Worm (Caenorhabditis elegans): ENCODE data around the gene pfn-2.

Gene pfn-2

DNA sequence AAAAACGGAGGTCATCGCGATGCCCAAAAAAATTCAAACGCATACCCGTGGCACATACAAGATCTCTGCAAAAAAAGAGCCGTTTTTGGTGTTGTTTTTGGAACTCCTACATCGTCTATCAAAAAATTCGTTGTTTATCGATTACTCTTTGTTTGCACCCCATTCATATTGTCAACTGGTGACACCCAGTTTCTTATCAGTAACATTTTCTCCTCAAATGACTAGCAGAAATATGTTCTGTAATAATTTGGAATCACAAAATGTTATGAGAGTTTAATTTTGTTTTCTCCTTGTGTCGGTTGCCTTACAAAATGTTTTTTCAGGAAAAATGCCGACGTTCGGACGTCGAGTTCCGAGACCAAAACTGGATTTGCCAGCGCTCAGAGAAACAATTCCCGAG lies 20.9 kb upstream of the pfn-2 start, which contains the start of gene sek-4:
Gene sek-4 (plus strand): TSS at position 318 of the 400 bp plus-strand sequence.
- TF ChIP-seq aly-1 (tag; optimal IDR thresholded peaks at IDR 0.05) (no peak), hmg-4 (GFP tag; optimal IDR thresholded peaks at IDR 0.05) (no peak), F13C5.2 (tag; optimal IDR thresholded peaks at IDR 0.05) (no peak), tra-4 (tag; optimal IDR thresholded peaks at IDR 0.05) (no peak), sea-1 (GFP tag; conservative IDR thresholded peaks at IDR 0.05) (no peak)

ce11 chrX:5373597-5373996 lies 19.7 kb upstream of the pfn-2 start:
- TF ChIP-seq hmg-4 (GFP tag; optimal IDR thresholded peaks at IDR 0.05) (no peak), tbx-11 (GFP tag; IDR thresholded peaks at IDR 0.05) (no peak), sea-1 (GFP tag; conservative IDR thresholded peaks at IDR 0.05) (no peak), hmbx-1 (tag; optimal IDR thresholded peaks at IDR 0.05) (no peak), tbx-37 (GFP tag; conservative IDR thresholded peaks at IDR 0.05) (no peak), aly-1 (tag; optimal IDR thresholded peaks at IDR 0.05) (no peak), ceh-13 (GFP tag; optimal IDR thresholded peaks at IDR 0.05) (no peak), pes-1 (GFP tag; IDR thresholded peaks at IDR 0.05) (no peak), F13C5.2 (tag; optimal IDR thresholded peaks at IDR 0.05) (no peak)

ce11 chrX:5372638-5373037 lies 18.8 kb upstream of the pfn-2 start, which contains the start of gene F35C8.8:
Gene F35C8.8 (minus strand): TSS chrX:5372639.
- TF ChIP-seq hmg-4 (GFP tag; optimal IDR thresholded peaks at IDR 0.05), result no peak

DNA sequence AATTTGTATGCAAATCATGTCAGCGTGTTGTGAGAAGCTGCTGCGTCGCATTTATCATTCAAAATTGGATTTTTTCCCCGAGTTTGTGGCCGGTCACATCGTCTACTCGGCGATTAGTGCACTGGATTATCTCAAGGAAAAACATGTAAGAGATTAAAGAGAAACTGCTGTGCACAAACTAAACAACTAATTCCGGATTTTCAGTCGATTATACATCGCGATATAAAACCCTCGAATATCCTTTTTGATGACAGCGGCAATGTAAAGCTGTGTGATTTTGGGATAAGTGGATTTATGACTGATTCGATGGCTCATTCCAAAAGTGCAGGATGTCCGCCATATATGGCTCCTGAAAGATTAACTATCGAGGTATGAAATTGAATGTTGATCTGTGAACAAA lies 16.7 kb upstream of the pfn-2 start:
- TF ChIP-seq tbx-11 (GFP tag; IDR thresholded peaks at IDR 0.05) (no peak), ets-7 (tag; optimal IDR thresholded peaks at IDR 0.05) (no peak), ceh-36 (tag; optimal IDR thresholded peaks at IDR 0.05) (no peak), pes-1 (GFP tag; IDR thresholded peaks at IDR 0.05) (no peak), F13C5.2 (tag; optimal IDR thresholded peaks at IDR 0.05) (no peak), ama-1 (optimal IDR thresholded peaks at IDR 0.05) (no peak), tbx-37 (GFP tag; conservative IDR thresholded peaks at IDR 0.05) (no peak), hmg-4 (GFP tag; optimal IDR thresholded peaks at IDR 0.05) (no peak), tra-4 (tag; optimal IDR thresholded peaks at IDR 0.05) (no peak), flt-1 (GFP tag; IDR thresholded peaks at IDR 0.05) (no peak), sea-1 (GFP tag; conservative IDR thresholded peaks at IDR 0.05) (no peak), hnd-1 (tag; optimal IDR thresholded peaks at IDR 0.05) (no peak), scrt-1 (GFP tag; IDR thresholded peaks at IDR 0.05) (no peak), hmbx-1 (tag; optimal IDR thresholded peaks at IDR 0.05) (no peak), B0310.2 (tag; optimal IDR thresholded peaks at IDR 0.05) (no peak)

DNA sequence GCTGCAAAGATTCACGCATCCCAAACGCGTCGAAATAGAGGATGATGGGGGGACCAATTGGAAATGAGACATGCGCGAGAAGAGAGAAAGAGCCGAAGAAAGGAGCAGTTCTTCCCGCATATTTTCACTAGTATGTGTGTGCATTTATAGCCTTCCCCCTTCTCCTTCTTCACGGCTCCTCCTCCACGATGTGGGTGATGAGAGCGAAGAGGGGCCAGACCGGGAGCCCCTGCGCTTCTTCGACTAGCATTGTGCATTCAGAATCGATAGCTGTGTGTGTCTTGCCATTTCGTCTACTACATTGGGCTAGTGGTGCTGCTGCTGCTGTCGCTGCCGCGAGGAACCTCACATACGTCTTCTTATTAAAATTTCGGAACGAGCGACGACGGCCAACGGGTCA lies 14.3 kb upstream of the pfn-2 start, which contains the start of gene jkk-1:
Gene jkk-1 (plus strand): TSS at position 249 of the 400 bp plus-strand sequence.
- TF ChIP-seq ama-1 (optimal IDR thresholded peaks at IDR 0.05) (no peak), ceh-36 (tag; optimal IDR thresholded peaks at IDR 0.05) (no peak), ets-7 (tag; optimal IDR thresholded peaks at IDR 0.05) (no peak), scrt-1 (GFP tag; IDR thresholded peaks at IDR 0.05) (no peak), tra-4 (tag; optimal IDR thresholded peaks at IDR 0.05) (no peak), ceh-13 (GFP tag; optimal IDR thresholded peaks at IDR 0.05) (no peak), hnd-1 (tag; optimal IDR thresholded peaks at IDR 0.05) (no peak), tbx-37 (GFP tag; conservative IDR thresholded peaks at IDR 0.05) (no peak), hmbx-1 (tag; optimal IDR thresholded peaks at IDR 0.05) (no peak)

- TF ChIP-seq sea-1 (GFP tag; conservative IDR thresholded peaks at IDR 0.05) (no peak), tbx-37 (GFP tag; conservative IDR thresholded peaks at IDR 0.05) (no peak), B0310.2 (tag; optimal IDR thresholded peaks at IDR 0.05) (no peak), hmg-4 (GFP tag; optimal IDR thresholded peaks at IDR 0.05) (no peak), tra-4 (tag; optimal IDR thresholded peaks at IDR 0.05) (no peak), ets-7 (tag; optimal IDR thresholded peaks at IDR 0.05) (no peak), aly-1 (tag; optimal IDR thresholded peaks at IDR 0.05) (no peak), hnd-1 (tag; optimal IDR thresholded peaks at IDR 0.05) (no peak), flt-1 (GFP tag; IDR thresholded peaks at IDR 0.05) (no peak), pes-1 (GFP tag; IDR thresholded peaks at IDR 0.05) (no peak), scrt-1 (GFP tag; IDR thresholded peaks at IDR 0.05) (no peak), F13C5.2 (tag; optimal IDR thresholded peaks at IDR 0.05) (no peak), ama-1 (optimal IDR thresholded peaks at IDR 0.05) (no peak), ceh-13 (GFP tag; optimal IDR thresholded peaks at IDR 0.05) (no peak), tbx-11 (GFP tag; IDR thresholded peaks at IDR 0.05) (no peak), ceh-36 (tag; optimal IDR thresholded peaks at IDR 0.05) (no peak)
Observed at ce11 chrX:5366613-5367012, 12.7 kb upstream of the pfn-2 start.

DNA sequence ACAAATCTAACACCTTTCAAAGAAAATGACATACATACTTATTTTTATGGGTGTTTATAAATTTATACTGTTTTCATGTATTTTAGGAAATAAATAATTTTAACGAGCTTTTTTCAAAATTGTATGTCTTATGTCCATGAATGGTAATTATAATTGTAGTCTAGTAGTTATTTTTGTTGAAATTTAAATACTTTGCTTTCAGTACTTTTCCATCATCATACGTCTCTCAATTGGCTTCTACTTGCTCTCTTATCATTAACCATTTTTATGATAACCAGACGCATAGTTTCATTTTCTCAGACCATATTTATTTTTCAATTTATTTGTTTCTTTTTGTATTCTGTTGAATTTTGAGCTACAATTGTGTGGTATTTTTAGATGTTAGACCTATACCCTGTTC lies 11.6 kb upstream of the pfn-2 start, which contains the start of gene F35C8.5:
Gene F35C8.5 (plus strand): TSS at position 377 of the 400 bp plus-strand sequence.
- TF ChIP-seq scrt-1 (GFP tag; IDR thresholded peaks at IDR 0.05) (no peak), ets-7 (tag; optimal IDR thresholded peaks at IDR 0.05) (no peak), tra-4 (tag; optimal IDR thresholded peaks at IDR 0.05) (no peak), tbx-11 (GFP tag; IDR thresholded peaks at IDR 0.05) (no peak), tbx-37 (GFP tag; conservative IDR thresholded peaks at IDR 0.05) (no peak), ceh-36 (tag; optimal IDR thresholded peaks at IDR 0.05) (no peak)

- TF ChIP-seq F13C5.2 (tag; optimal IDR thresholded peaks at IDR 0.05), result no peak
- TF ChIP-seq ceh-13 (GFP tag; optimal IDR thresholded peaks at IDR 0.05), result no peak
- no peak for TF ChIP-seq sea-1 (GFP tag; conservative IDR thresholded peaks at IDR 0.05)
- TF ChIP-seq pes-1 (GFP tag; IDR thresholded peaks at IDR 0.05), result no peak
Observed at ce11 chrX:5364222-5364621, 10.3 kb upstream of the pfn-2 start, which contains the start of gene chtl-1. Gene chtl-1 (minus strand): TSS chrX:5364322.

DNA sequence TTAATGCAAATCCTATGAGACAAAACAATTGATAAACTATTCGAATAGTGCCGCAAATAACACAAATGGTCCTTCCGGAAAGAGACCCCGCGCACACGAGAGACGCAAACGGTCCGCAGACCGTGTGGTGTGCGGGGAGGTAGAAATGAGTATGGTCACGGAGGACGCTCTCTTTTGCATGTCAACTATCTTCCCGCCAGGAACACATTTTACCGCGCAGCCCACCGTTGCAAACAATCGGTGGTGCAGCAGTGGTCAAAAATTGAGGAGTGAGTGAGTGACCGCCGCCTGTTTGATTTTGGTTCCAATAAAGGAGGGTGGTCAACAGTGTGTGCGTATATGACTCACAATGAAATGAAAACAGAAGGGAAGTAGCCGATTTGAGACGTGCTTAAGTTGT lies 6.8 kb upstream of the pfn-2 start:
- TF ChIP-seq aly-1 (tag; optimal IDR thresholded peaks at IDR 0.05), result peak; percentile 12
- no peak for TF ChIP-seq tra-4 (tag; optimal IDR thresholded peaks at IDR 0.05)
- peak; percentile 75 for TF ChIP-seq hmg-4 (GFP tag; optimal IDR thresholded peaks at IDR 0.05)
